Worm (Caenorhabditis elegans) whole organism, early embryonic: ENCODE measurements around the gene magu-1.

Experiments used
- ceh-36 ChIP-seq: sonication (generic microtip); optimal IDR thresholded peaks from 2 replicates; lab custom pipeline; 2016; ENCODE audit warnings: missing genetic modification characterization, inconsistent platforms, missing compliant biosample characterization
- ets-7 ChIP-seq: sonication (generic microtip); optimal IDR thresholded peaks from 2 replicates; lab custom pipeline; 2016; ENCODE audit warnings: missing genotype, missing genetic modification characterization, missing compliant biosample characterization

ce11 chrIII:422553-422952 is 48.9 kb downstream of the magu-1 start:
- no peak for TF ChIP-seq ceh-36 (tag; lab: Kevin White, UChicago)
- no peak for TF ChIP-seq ets-7 (tag; lab: Kevin White, UChicago)
